Fruit fly (Drosophila melanogaster): ENCODE data around the gene inaF-C.

- TF ChIP-seq topi (GFP tag; optimal IDR thresholded peaks at IDR 0.05) (no peak), Hr38 (GFP tag; optimal IDR thresholded peaks at IDR 0.05) (no peak), CG16779 (tag; optimal IDR thresholded peaks at IDR 0.05) (peak; percentile 38), CG8119 (GFP tag; IDR thresholded peaks at IDR 0.05) (peak; percentile 61; the same call in 2 of the 3 replicates), OdsH (GFP tag; optimal IDR thresholded peaks at IDR 0.05) (no peak), lz (GFP tag; optimal IDR thresholded peaks at IDR 0.05) (no peak), salr (GFP tag; optimal IDR thresholded peaks at IDR 0.05) (no peak), Eip75B (GFP tag; optimal IDR thresholded peaks at IDR 0.05) (no peak)
These were observed 21.5 kb downstream of the inaF-C start, which contains the start of gene FucT6 for dm6 chrX:11709799-11710720.

Data from whole organism, prepupa.